Worm (Caenorhabditis elegans): ENCODE data around the gene C07H6.2.

Gene C07H6.2

DNA sequence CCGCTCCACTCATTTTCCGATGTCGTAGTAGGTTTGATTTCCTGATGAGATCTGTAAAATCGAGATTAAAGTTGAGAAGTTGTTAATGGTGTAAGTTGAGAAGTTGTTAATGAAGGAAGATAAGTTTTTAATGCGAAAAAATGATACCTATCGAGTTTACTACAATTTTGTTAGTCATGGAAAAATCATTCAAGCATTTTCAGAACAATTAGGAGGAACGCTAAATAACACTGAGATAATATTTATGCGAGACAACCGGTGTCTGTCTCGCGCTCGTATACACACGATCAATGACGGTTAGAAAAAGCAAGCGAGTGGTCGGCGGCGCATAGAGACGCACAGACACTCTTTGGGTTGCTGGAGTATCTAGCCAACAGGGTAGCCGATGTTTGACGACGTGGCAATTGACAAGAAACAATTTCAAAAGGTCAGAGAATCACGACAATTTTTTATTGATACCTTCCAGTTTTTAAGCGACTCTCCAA, 23.0 kb upstream of the C07H6.2 start, which contains the start of gene cgh-1 (continued):
- no peak for TF ChIP-seq dox-1 (GFP tag; IDR thresholded peaks at IDR 0.05)
- TF ChIP-seq bed-2 (GFP tag; IDR thresholded peaks at IDR 0.05), result no peak
- no peak for TF ChIP-seq sdz-38 (tag; optimal IDR thresholded peaks at IDR 0.05)
- no peak for TF ChIP-seq ama-1 (optimal IDR thresholded peaks at IDR 0.05)
- TF ChIP-seq ama-1 (GFP tag; optimal IDR thresholded peaks at IDR 0.05), result no peak
- TF ChIP-seq gei-17 (GFP tag; optimal IDR thresholded peaks at IDR 0.05), result no peak
- TF ChIP-seq F49E8.2 (tag; optimal IDR thresholded peaks at IDR 0.05; ENCODE audit: insufficient read depth), result no peak

DNA sequence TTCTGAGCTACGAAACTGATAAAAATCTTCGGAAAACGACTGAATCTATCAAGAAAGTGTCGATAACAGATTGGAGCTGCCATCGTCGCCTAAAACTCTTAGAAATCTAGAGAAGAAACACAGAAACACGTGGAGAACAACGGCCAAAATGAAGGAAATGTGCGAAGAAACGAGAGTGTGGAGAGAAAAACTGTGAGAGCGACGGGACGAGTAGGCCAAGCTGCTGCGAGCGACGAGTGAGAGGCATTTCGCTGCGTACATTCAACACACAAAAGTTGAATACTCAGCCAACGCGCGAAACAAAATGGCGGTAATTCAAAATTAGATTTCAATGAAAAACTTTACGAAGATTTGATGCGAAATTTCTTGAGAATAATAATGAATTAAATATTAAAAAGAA, 22.5 kb upstream of the C07H6.2 start:
- TF ChIP-seq ceh-40 (GFP tag; IDR thresholded peaks at IDR 0.05), result no peak
- TF ChIP-seq F37B4.10 (GFP tag; IDR thresholded peaks at IDR 0.05), result no peak
- TF ChIP-seq lin-26 (GFP tag; IDR thresholded peaks at IDR 0.05), result no peak
- no peak for TF ChIP-seq gei-17 (GFP tag; optimal IDR thresholded peaks at IDR 0.05)
- TF ChIP-seq atf-7 (tag; optimal IDR thresholded peaks at IDR 0.05), result peak; percentile 51
- peak; percentile 58 for TF ChIP-seq ZK185.1 (tag; optimal IDR thresholded peaks at IDR 0.05; ENCODE audit: poor library complexity, severe bottlenecking)
- peak; percentile 99 for TF ChIP-seq lin-54 (GFP tag; optimal IDR thresholded peaks at IDR 0.05)
- no peak for TF ChIP-seq xnd-1 (tag; optimal IDR thresholded peaks at IDR 0.05)
- TF ChIP-seq snpc-3.4 (tag; optimal IDR thresholded peaks at IDR 0.05), result peak; percentile 9
- peak; percentile 52 for TF ChIP-seq ztf-26 (tag; optimal IDR thresholded peaks at IDR 0.05)
- no peak for TF ChIP-seq cebp-1 (GFP tag; IDR thresholded peaks at IDR 0.05)
- peak; percentile 81 for TF ChIP-seq cebp-1 (tag; optimal IDR thresholded peaks at IDR 0.05)
- peak; percentile 77 for TF ChIP-seq F23B12.7 (tag; optimal IDR thresholded peaks at IDR 0.05; ENCODE audit: insufficient read depth)
- TF ChIP-seq hlh-26 (GFP tag; conservative IDR thresholded peaks at IDR 0.05), result no peak
- TF ChIP-seq rpc-1 (optimal IDR thresholded peaks at IDR 0.05), result no peak
- no peak for TF ChIP-seq rpc-1 (tag; optimal IDR thresholded peaks at IDR 0.05)
- TF ChIP-seq ceh-27 (GFP tag; optimal IDR thresholded peaks at IDR 0.05), result peak; percentile 75
- TF ChIP-seq nhr-80 (tag; optimal IDR thresholded peaks at IDR 0.05), result peak; percentile 99
- peak; percentile 14 for TF ChIP-seq snpc-4 (GFP tag; optimal IDR thresholded peaks at IDR 0.05)
- TF ChIP-seq snpc-4 (tag; optimal IDR thresholded peaks at IDR 0.05), result peak; percentile 45 to 73 (median 62)
- no peak for TF ChIP-seq nhr-179 (tag; optimal IDR thresholded peaks at IDR 0.05)
- TF ChIP-seq Y67H2A.10 (GFP tag; conservative IDR thresholded peaks at IDR 0.05), result no peak
- TF ChIP-seq ceh-79 (tag; optimal IDR thresholded peaks at IDR 0.05), result no peak
- peak; percentile 30 for TF ChIP-seq die-1 (tag; optimal IDR thresholded peaks at IDR 0.05)
- peak; percentile 71 for TF ChIP-seq ekl-4 (GFP tag; IDR thresholded peaks at IDR 0.05)
- TF ChIP-seq nhr-120 (GFP tag; IDR thresholded peaks at IDR 0.05), result no peak
- no peak for TF ChIP-seq athp-1 (tag; optimal IDR thresholded peaks at IDR 0.05)
- no peak for TF ChIP-seq ztf-25 (GFP tag; IDR thresholded peaks at IDR 0.05)
- TF ChIP-seq pha-4 (tag; optimal IDR thresholded peaks at IDR 0.05), result no peak
- TF ChIP-seq F33H1.4 (GFP tag; IDR thresholded peaks at IDR 0.05), result peak; percentile 50
- no peak for TF ChIP-seq F57A8.1 (GFP tag; optimal IDR thresholded peaks at IDR 0.05)
- TF ChIP-seq lin-40 (tag; optimal IDR thresholded peaks at IDR 0.05), result peak; percentile 74
- TF ChIP-seq attf-6 (GFP tag; IDR thresholded peaks at IDR 0.05), result no peak
- TF ChIP-seq Y95B8A.8 (GFP tag; IDR thresholded peaks at IDR 0.05), result no peak
- peak; percentile 72; the same call in 1 of the 2 replicates for TF ChIP-seq madf-3 (GFP tag; IDR thresholded peaks at IDR 0.05)
- TF ChIP-seq ztf-22 (GFP tag; optimal IDR thresholded peaks at IDR 0.05), result peak; percentile 24
- TF ChIP-seq cebp-2 (GFP tag; IDR thresholded peaks at IDR 0.05), result no peak
- peak; percentile 93 for TF ChIP-seq attf-5 (GFP tag; optimal IDR thresholded peaks at IDR 0.05)
- no peak; the same call in 1 of the 2 replicates for TF ChIP-seq ceh-100 (GFP tag; IDR thresholded peaks at IDR 0.05)
- TF ChIP-seq K12H6.12 (tag; optimal IDR thresholded peaks at IDR 0.05), result peak; percentile 79
- peak; percentile 64; the same call in 1 of the 2 replicates for TF ChIP-seq let-526 (GFP tag; IDR thresholded peaks at IDR 0.05)
- peak; percentile 56 for TF ChIP-seq tbp1 (GFP tag; optimal IDR thresholded peaks at IDR 0.05)
- TF ChIP-seq Y53G8AR.9 (GFP tag; conservative IDR thresholded peaks at IDR 0.05), result peak; percentile 66; the same call in 1 of the 2 replicates
